Worm (Caenorhabditis elegans) whole organism, L4 larva: ENCODE results near the gene ceh-40.

Experiments
- F44E2.7 ChIP-seq: fragments of 200-800 bp; sonication (Bioruptor generic); IDR thresholded peaks from 2 replicates; pipeline ENCODE4 v2.1.2; 2022; ENCODE audit warnings: missing genetic modification characterization, missing compliant biosample characterization
- T20F7.1 ChIP-seq: fragments of 200-800 bp; sonication (Bioruptor generic); optimal IDR thresholded peaks from 2 replicates; lab custom pipeline; 2018; ENCODE audit warnings: mild to moderate bottlenecking, missing genetic modification characterization, missing compliant biosample characterization
- T26A8.4 ChIP-seq: fragments of 200-800 bp; sonication (Bioruptor generic); IDR thresholded peaks from 2 replicates; pipeline ENCODE4 v1.3.6; 2022; ENCODE audit warnings: missing genetic modification characterization, missing compliant biosample characterization
- Y48G9A.11 ChIP-seq: fragments of 200-800 bp; sonication (Bioruptor generic); IDR thresholded peaks from 2 replicates; pipeline ENCODE4 v1.3.6; 2022; ENCODE audit warnings: missing genetic modification reagents, missing genetic modification characterization, missing compliant biosample characterization
- Y75B8A.6 ChIP-seq: fragments of 200-800 bp; sonication (Bioruptor generic); IDR thresholded peaks from 2 replicates; pipeline ENCODE4 v1.3.6; 2022; ENCODE audit warnings: missing genetic modification reagents, missing genetic modification characterization, missing compliant biosample characterization
- ZK546.5 ChIP-seq, 2 experiments: sonication (generic microtip); optimal IDR thresholded peaks; 2 replicates each; lab custom pipeline; 2017; ENCODE audit warnings: missing biosample characterization in 2 of 2, missing genetic modification characterization in 2 of 2
- aly-2 ChIP-seq: sonication (generic microtip); optimal IDR thresholded peaks from 2 replicates; lab custom pipeline; 2018; ENCODE audit warnings: missing biosample characterization, missing genetic modification characterization
- ceh-20 ChIP-seq: fragments of 200-800 bp; sonication (Bioruptor generic); IDR thresholded peaks from 2 replicates; pipeline ENCODE4 v1.3.6; 2022; ENCODE audit warnings: missing genetic modification reagents, missing genetic modification characterization, missing compliant biosample characterization
- ceh-44 ChIP-seq: fragments of 200-800 bp; sonication (Bioruptor generic); IDR thresholded peaks from 2 replicates; pipeline ENCODE4 v1.3.6; 2022; ENCODE audit warnings: missing genetic modification reagents, missing genetic modification characterization, missing compliant biosample characterization
- ceh-62 ChIP-seq: sonication (generic microtip); optimal IDR thresholded peaks from 2 replicates; lab custom pipeline; 2017; ENCODE audit warnings: missing biosample characterization, missing genetic modification characterization
- daf-12 ChIP-seq: fragments of 150-350 bp; optimal IDR thresholded peaks from 2 replicates; lab custom pipeline; 2014; ENCODE audit warnings: missing biosample characterization, missing genetic modification reagents, missing genetic modification characterization
- daf-16 ChIP-seq, 3 experiments: sonication (generic microtip); optimal IDR thresholded peaks; 2 replicates each; lab custom pipeline; 2016 to 2017; ENCODE audit warnings: missing genetic modification characterization in 3 of 3, missing genetic modification reagents in 3 of 3, mild to moderate bottlenecking in 2 of 3, missing compliant biosample characterization in 2 of 3, missing biosample characterization in 1 of 3, moderate library complexity in 1 of 3
- daf-19 ChIP-seq: fragments of 200-800 bp; sonication (Bioruptor generic); conservative IDR thresholded peaks from 2 replicates; pipeline ENCODE4 v1.3.6; 2022; ENCODE audit warnings: missing genetic modification characterization, missing compliant biosample characterization
- daf-8 ChIP-seq: fragments of 200-800 bp; sonication (Bioruptor generic); IDR thresholded peaks from 2 replicates; pipeline ENCODE4 v1.3.6; 2022; ENCODE audit warnings: missing genetic modification characterization, missing compliant biosample characterization
- dmd-8 ChIP-seq: fragments of 200-800 bp; sonication (Bioruptor generic); IDR thresholded peaks from 2 replicates; pipeline ENCODE4 v1.3.6; 2022; ENCODE audit warnings: missing genetic modification characterization, missing compliant biosample characterization
- dpl-1 ChIP-seq: fragments of 150-350 bp; optimal IDR thresholded peaks from 2 replicates; lab custom pipeline; 2014; ENCODE audit warnings: missing biosample characterization, missing genetic modification reagents, missing genetic modification characterization
- egl-27 ChIP-seq: sonication (generic microtip); optimal IDR thresholded peaks from 3 replicates; lab custom pipeline; 2017; ENCODE audit warnings: missing biosample characterization, missing genetic modification reagents, missing genetic modification characterization
- fos-1 ChIP-seq: fragments of 150-350 bp; optimal IDR thresholded peaks from 2 replicates; lab custom pipeline; 2014; ENCODE audit warnings: missing biosample characterization, missing genetic modification characterization
- jun-1 ChIP-seq: fragments of 150-350 bp; optimal IDR thresholded peaks from 2 replicates; lab custom pipeline; 2014; ENCODE audit warnings: missing biosample characterization, missing genetic modification reagents, missing genetic modification characterization
- lim-7 ChIP-seq: fragments of 200-800 bp; sonication (Bioruptor generic); IDR thresholded peaks from 2 replicates; pipeline ENCODE4 v1.3.6; 2022; ENCODE audit warnings: missing genetic modification characterization, missing compliant biosample characterization
- lin-15B ChIP-seq: fragments of 150-350 bp; sonication (generic microtip); optimal IDR thresholded peaks from 3 replicates; lab custom pipeline; 2014; ENCODE audit warnings: missing biosample characterization, missing genetic modification characterization
- lin-38 ChIP-seq: fragments of 200-800 bp; sonication (Bioruptor generic); IDR thresholded peaks from 2 replicates; pipeline ENCODE4 v1.3.6; 2022; ENCODE audit warnings: missing genetic modification reagents, missing genetic modification characterization, missing compliant biosample characterization
- lin-39 ChIP-seq: fragments of 150-350 bp; optimal IDR thresholded peaks from 2 replicates; lab custom pipeline; 2014; ENCODE audit warnings: missing biosample characterization, missing genetic modification reagents, missing genetic modification characterization
- lir-3 ChIP-seq: sonication (generic microtip); optimal IDR thresholded peaks from 2 replicates; lab custom pipeline; 2016; ENCODE audit warnings: mild to moderate bottlenecking, missing genetic modification characterization, missing compliant biosample characterization
- madf-5 ChIP-seq, 2 experiments: fragments of 200-800 bp; sonication (Bioruptor generic); IDR thresholded peaks; 2 replicates each; pipeline ENCODE4 v1.3.6; 2022; ENCODE audit warnings: missing compliant biosample characterization in 2 of 2, missing genetic modification characterization in 2 of 2
- mdt-29 ChIP-seq: fragments of 200-800 bp; sonication (Bioruptor generic); IDR thresholded peaks from 2 replicates; pipeline ENCODE4 v1.3.6; 2022; ENCODE audit warnings: missing genetic modification reagents, missing genetic modification characterization, missing compliant biosample characterization
- mes-2 ChIP-seq: sonication (generic microtip); optimal IDR thresholded peaks from 2 replicates; lab custom pipeline; 2016; ENCODE audit warnings: missing genotype, mild to moderate bottlenecking, missing genetic modification characterization, missing compliant biosample characterization; ENCODE audit not compliant: poor library complexity, severe bottlenecking
- nhr-25 ChIP-seq: sonication (generic microtip); optimal IDR thresholded peaks from 2 replicates; lab custom pipeline; 2017; ENCODE audit warnings: missing genetic modification characterization, mild to moderate bottlenecking, missing compliant biosample characterization, antibody characterized with exemption, moderate library complexity, borderline replicate concordance; ENCODE audit not compliant: insufficient read depth
- nhr-28 ChIP-seq: fragments of 150-350 bp; optimal IDR thresholded peaks from 2 replicates; lab custom pipeline; 2014; ENCODE audit warnings: missing biosample characterization, missing genetic modification characterization
- nhr-42 ChIP-seq: fragments of 200-800 bp; sonication (Bioruptor generic); IDR thresholded peaks from 2 replicates; pipeline ENCODE4 v1.3.6; 2022; ENCODE audit warnings: missing genetic modification characterization, missing compliant biosample characterization
- nhr-48 ChIP-seq: sonication (generic microtip); optimal IDR thresholded peaks from 2 replicates; lab custom pipeline; 2016; ENCODE audit warnings: mild to moderate bottlenecking, missing genetic modification characterization, missing compliant biosample characterization
- php-3 ChIP-seq: fragments of 200-800 bp; sonication (Bioruptor generic); IDR thresholded peaks from 2 replicates; pipeline ENCODE4 v1.3.6; 2022; ENCODE audit warnings: missing genetic modification reagents, missing genetic modification characterization, missing compliant biosample characterization
- pqm-1 ChIP-seq: sonication (generic microtip); optimal IDR thresholded peaks from 2 replicates; lab custom pipeline; 2017; ENCODE audit warnings: missing biosample characterization, missing genetic modification characterization
- rbr-2 ChIP-seq: sonication (generic microtip); optimal IDR thresholded peaks from 2 replicates; lab custom pipeline; 2016; ENCODE audit warnings: missing genotype, missing genetic modification characterization, missing compliant biosample characterization
- sdz-12 ChIP-seq: fragments of 200-800 bp; sonication (Bioruptor generic); optimal IDR thresholded peaks from 2 replicates; lab custom pipeline; 2018; ENCODE audit warnings: mild to moderate bottlenecking, missing genetic modification characterization, missing compliant biosample characterization
- set-16 ChIP-seq: fragments of 200-800 bp; sonication (Bioruptor generic); IDR thresholded peaks from 2 replicates; pipeline ENCODE4 v1.3.6; 2022; ENCODE audit warnings: missing genetic modification reagents, missing genetic modification characterization, missing compliant biosample characterization
- skn-1 ChIP-seq: fragments of 150-350 bp; optimal IDR thresholded peaks from 2 replicates; lab custom pipeline; 2014; ENCODE audit warnings: missing biosample characterization, missing genetic modification characterization
- snpc-4 ChIP-seq: fragments of 150-350 bp; optimal IDR thresholded peaks from 2 replicates; lab custom pipeline; 2014; ENCODE audit warnings: missing biosample characterization, missing genetic modification characterization
- spr-1 ChIP-seq: sonication (generic microtip); optimal IDR thresholded peaks from 2 replicates; lab custom pipeline; 2016; ENCODE audit warnings: mild to moderate bottlenecking, missing genetic modification characterization, missing compliant biosample characterization
- spr-3 ChIP-seq: fragments of 200-800 bp; sonication (Bioruptor generic); optimal IDR thresholded peaks from 2 replicates; lab custom pipeline; 2018; ENCODE audit warnings: mild to moderate bottlenecking, missing genetic modification characterization, missing compliant biosample characterization
- tra-1 ChIP-seq: fragments of 200-800 bp; sonication (Bioruptor generic); IDR thresholded peaks from 2 replicates; pipeline ENCODE4 v1.3.6; 2022; ENCODE audit warnings: missing genetic modification reagents, missing genetic modification characterization, missing compliant biosample characterization
- unc-62 ChIP-seq, 3 experiments: fragments of 150-350 bp in 1 of 3; sonication (generic microtip); optimal IDR thresholded peaks in 2 of 3; peaks in 1 of 3; 1 replicate in 1 of 3; 2 replicates in 2 of 3; lab custom pipeline; 2014 to 2017; ENCODE audit warnings: missing biosample characterization in 3 of 3, missing genetic modification characterization in 3 of 3, missing genetic modification reagents in 3 of 3, missing genotype in 1 of 3
- zag-1 ChIP-seq: fragments of 150-350 bp; optimal IDR thresholded peaks from 2 replicates; lab custom pipeline; 2014; ENCODE audit warnings: missing biosample characterization, missing genetic modification characterization
- zfp-3 ChIP-seq: fragments of 200-800 bp; sonication (Bioruptor generic); conservative IDR thresholded peaks from 2 replicates; pipeline ENCODE4 v1.3.6; 2022; ENCODE audit warnings: missing genetic modification reagents, missing genetic modification characterization, missing compliant biosample characterization
- ztf-11 ChIP-seq: fragments of 150-350 bp; optimal IDR thresholded peaks from 2 replicates; lab custom pipeline; 2014; ENCODE audit warnings: missing biosample characterization, missing genetic modification characterization
- ztf-7 ChIP-seq: fragments of 150-350 bp; optimal IDR thresholded peaks from 2 replicates; lab custom pipeline; 2014; ENCODE audit warnings: missing biosample characterization, missing genetic modification characterization

Gene ceh-40

ce11 chrX:12337846-12338490 is 17.4 kb upstream of the ceh-40 start, which contains the start of gene srd-44 (continued):
- TF ChIP-seq lin-38 (no peak), aly-2 (no peak), jun-1 (tag; lab: Kevin White, UChicago) (no peak), zfp-3 (GFP tag; lab: Robert Waterston, UW) (no peak), daf-16 (GFP tag; optimal IDR thresholded peaks at IDR 0.05; lab: Kevin White, UChicago) (peak; percentile 8 to 30), daf-16 (tag; optimal IDR thresholded peaks at IDR 0.05; lab: Kevin White, UChicago) (no peak), ceh-62 (tag; lab: Kevin White, UChicago) (no peak), T20F7.1 (GFP tag; lab: Kevin White, UChicago) (no peak), daf-19 (peak; percentile 74), ztf-7 (tag; lab: Kevin White, UChicago) (no peak), F44E2.7 (GFP tag; lab: Robert Waterston, UW) (no peak), Y48G9A.11 (GFP tag; lab: Robert Waterston, UW) (no peak; the same call in 1 of the 2 replicates), dpl-1 (GFP tag; lab: Kevin White, UChicago) (no peak), tra-1 (GFP tag; lab: Robert Waterston, UW) (no peak), lir-3 (tag; lab: Kevin White, UChicago) (no peak), nhr-42 (GFP tag; lab: Robert Waterston, UW) (0 out of 2 replicates have a peak, but pooled peaks have one; percentile 47), nhr-28 (no peak), lim-7 (no peak), skn-1 (tag; lab: Kevin White, UChicago) (no peak), sdz-12 (GFP tag; lab: Kevin White, UChicago) (no peak), madf-5 (GFP tag; IDR thresholded peaks at IDR 0.05; lab: Robert Waterston, UW) (no peak), lin-39 (tag; lab: Kevin White, UChicago) (no peak), pqm-1 (tag; lab: Kevin White, UChicago) (no peak), ceh-44 (GFP tag; lab: Robert Waterston, UW) (0 out of 2 replicates have a peak, but pooled peaks have one; percentile 5), nhr-48 (tag; lab: Kevin White, UChicago) (peak; percentile 43), daf-12 (tag; lab: Kevin White, UChicago) (no peak), fos-1 (no peak), rbr-2 (no peak), mdt-29 (GFP tag; lab: Robert Waterston, UW) (no peak), spr-1 (peak; percentile 4), php-3 (GFP tag; lab: Robert Waterston, UW) (no peak)

DNA sequence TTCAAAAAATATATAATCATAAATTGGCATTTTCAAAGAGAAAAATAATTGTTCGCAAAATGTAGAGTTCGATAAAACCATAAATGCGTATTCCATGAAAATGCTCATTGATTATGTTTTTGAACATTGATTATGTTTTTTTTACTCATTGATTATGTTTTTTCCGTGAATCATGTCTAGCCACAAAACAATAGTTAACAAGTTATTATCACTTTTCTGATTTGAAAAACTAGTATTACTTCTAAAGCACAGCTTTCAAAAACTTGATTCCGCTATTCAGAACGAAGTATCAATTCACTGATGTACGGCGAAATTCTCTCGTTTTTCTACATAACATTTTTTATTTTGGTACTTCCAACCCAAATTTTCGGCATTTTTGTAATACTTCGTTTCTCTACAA is 15.2 kb upstream of the ceh-40 start, which contains the start of gene srd-48:
Gene srd-48, plus strand, starts transcription at position 301 of the 400 bp plus-strand sequence.
- TF ChIP-seq T26A8.4 (GFP tag; lab: Robert Waterston, UW), result no peak
- TF ChIP-seq set-16 (GFP tag; lab: Robert Waterston, UW), result no peak
- no peak for TF ChIP-seq sdz-12 (GFP tag; lab: Kevin White, UChicago)
- no peak for TF ChIP-seq ztf-11 (tag; lab: Kevin White, UChicago)
- TF ChIP-seq spr-3, result no peak

DNA sequence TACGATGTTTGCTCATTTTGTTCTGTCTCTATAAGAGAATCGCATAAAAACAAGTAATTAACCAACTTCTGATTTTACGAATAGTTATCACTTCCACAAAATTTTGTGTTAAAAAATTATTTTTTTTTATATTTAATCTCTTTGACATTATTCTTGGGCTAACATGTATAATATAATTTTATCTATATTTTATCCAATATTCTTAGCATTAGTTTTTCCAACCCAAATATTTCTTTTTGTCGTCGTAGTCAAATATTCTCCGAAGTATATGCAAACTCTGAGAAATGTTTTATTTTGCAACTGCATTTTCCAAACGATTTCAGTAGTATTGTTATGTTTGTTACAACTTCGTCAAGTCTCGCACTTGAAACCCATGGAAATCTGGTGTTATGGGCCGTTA is 12.9 kb upstream of the ceh-40 start, which contains the start of gene srd-47:
Gene srd-47, plus strand, starts transcription at position 164 of the 400 bp plus-strand sequence.
- TF ChIP-seq spr-3 (no peak), unc-62 (GFP tag; optimal IDR thresholded peaks at IDR 0.05 in 1 of 2; lab: Kevin White, UChicago) (peak in 1 of 2 experiments; percentile 56), unc-62 (tag; optimal IDR thresholded peaks at IDR 0.05; lab: Kevin White, UChicago) (no peak)

ce11 chrX:12331795-12332194 is 11.2 kb upstream of the ceh-40 start, which contains the start of gene srd-46:
TSS of gene srd-46 (plus strand) at chrX:12332095.
- TF ChIP-seq nhr-25 (tag; lab: Kevin White, UChicago) (no peak), zag-1 (no peak), mes-2 (no peak), lin-15B (tag; lab: Kevin White, UChicago) (no peak), skn-1 (tag; lab: Kevin White, UChicago) (no peak), ztf-7 (tag; lab: Kevin White, UChicago) (no peak), snpc-4 (tag; lab: Kevin White, UChicago) (no peak), ceh-62 (tag; lab: Kevin White, UChicago) (no peak), daf-8 (no peak), Y75B8A.6 (GFP tag; lab: Robert Waterston, UW) (no peak), egl-27 (tag; lab: Kevin White, UChicago) (no peak), ceh-20 (no peak), daf-19 (no peak), ZK546.5 (tag; optimal IDR thresholded peaks at IDR 0.05; lab: Kevin White, UChicago) (no peak), dmd-8 (GFP tag; lab: Robert Waterston, UW) (no peak), F44E2.7 (GFP tag; lab: Robert Waterston, UW) (no peak)
